Worm (Caenorhabditis elegans) whole organism, L4/young adult: ENCODE measurements around the gene cnnm-5.
A peak's percentile ranks its signal among the peaks of the same experiment; 100 is the strongest.
"Not testable (repeated sequence)": the region's sequence is repeated elsewhere in the genome, so short reads cannot be mapped to it uniquely, and the experiment has no call there.

Experiments
- W03F9.2 ChIP-seq: fragments of 150-350 bp; optimal IDR thresholded peaks from 2 replicates; lab custom pipeline; 2014; ENCODE audit warnings: missing biosample characterization, missing genetic modification characterization
- dao-5 ChIP-seq: sonication (generic microtip); optimal IDR thresholded peaks from 2 replicates; lab custom pipeline; 2016; ENCODE audit warnings: missing genotype, missing genetic modification characterization, moderate library complexity, missing compliant biosample characterization
- him-1 ChIP-seq: sonication (generic microtip); optimal IDR thresholded peaks from 2 replicates; lab custom pipeline; 2016; ENCODE audit warnings: missing genotype, missing genetic modification reagents, missing genetic modification characterization, missing compliant biosample characterization

cnnm-5 gene

ce11 chrIII:3862918-3863385 lies 33.9 kb upstream of the cnnm-5 start, which contains the start of gene brc-1:
TSS of gene brc-1 (minus strand) at chrIII:3862968.
- TF ChIP-seq him-1 (tag; lab: Kevin White, UChicago) (peak; percentile 83), dao-5 (tag; lab: Kevin White, UChicago) (no peak), W03F9.2 (tag; lab: Kevin White, UChicago) (peak; percentile 64)

DNA sequence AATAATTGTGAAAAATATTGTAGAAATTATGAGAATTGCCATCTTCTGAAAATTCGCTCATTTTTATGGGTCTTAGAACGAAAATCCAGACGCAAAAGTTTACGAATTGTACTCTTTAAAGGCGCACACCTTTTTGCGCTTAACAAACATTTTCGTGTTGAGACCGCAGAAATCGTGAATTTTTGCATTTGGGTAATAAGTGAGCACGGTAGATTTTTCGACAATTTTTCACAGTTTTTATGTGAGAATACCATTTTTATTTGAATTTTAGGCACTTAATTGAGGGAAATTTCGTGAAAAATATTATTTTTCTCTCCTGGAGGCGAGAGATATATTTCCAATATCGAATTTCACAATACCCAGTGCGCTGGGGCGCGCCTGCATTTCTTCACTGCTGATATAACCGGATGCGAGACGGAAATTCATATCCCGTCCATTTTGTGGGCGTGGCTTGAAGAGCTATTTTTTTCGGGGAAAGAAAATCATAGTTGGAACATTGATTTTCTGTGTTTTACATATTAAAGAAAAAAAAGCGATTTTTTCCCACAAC lies 23.1 kb upstream of the cnnm-5 start, which contains the start of gene cyp-25A4:
cyp-25A4 (minus strand) TSS at position 51 of the 550 bp plus-strand sequence.
- not testable (repeated sequence) for TF ChIP-seq W03F9.2, him-1, dao-5 (tag; lab: Kevin White, UChicago)

- not testable (repeated sequence) for TF ChIP-seq W03F9.2, him-1, dao-5 (tag; lab: Kevin White, UChicago)
Observed at ce11 chrIII:3844746-3845145, 15.7 kb upstream of the cnnm-5 start, which contains the start of gene maph-1.3. TSS of gene maph-1.3 (plus strand) at chrIII:3844893.

ce11 chrIII:3843514-3843913 lies 14.5 kb upstream of the cnnm-5 start, which contains the start of gene C36A4.4:
TSS of gene C36A4.4 (minus strand) at chrIII:3843614.
- not testable (repeated sequence) for TF ChIP-seq W03F9.2, dao-5, him-1 (tag; lab: Kevin White, UChicago)

DNA sequence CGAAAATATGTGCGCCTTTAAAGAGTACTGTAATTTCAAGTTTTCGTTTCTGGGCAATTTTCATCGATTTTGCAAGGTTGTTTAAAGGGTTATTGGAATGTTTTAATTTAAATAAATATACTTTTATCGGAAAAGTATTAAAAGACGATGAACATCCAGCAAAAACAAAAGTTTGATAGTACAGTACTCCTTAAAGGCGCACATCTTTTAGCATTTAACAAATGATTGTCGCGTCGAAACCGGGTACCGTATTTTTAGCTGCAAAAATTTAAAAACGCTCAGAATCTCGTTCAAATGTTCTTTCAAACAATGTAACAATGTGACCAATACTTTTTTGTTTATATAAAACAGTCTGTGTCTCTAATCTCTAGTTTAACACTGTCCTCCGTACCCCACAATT lies 11.3 kb upstream of the cnnm-5 start, which contains the start of gene C36A4.11:
C36A4.11 (plus strand) TSS at position 301 of the 400 bp plus-strand sequence.
- TF ChIP-seq W03F9.2, dao-5, him-1 (tag; lab: Kevin White, UChicago): not testable (repeated sequence)

ce11 chrIII:3839635-3840034 lies 10.6 kb upstream of the cnnm-5 start, which contains the start of gene cyp-25A3:
TSS of gene cyp-25A3 (minus strand) at chrIII:3839735.
- no peak for TF ChIP-seq W03F9.2 (tag; lab: Kevin White, UChicago)
- no peak for TF ChIP-seq dao-5 (tag; lab: Kevin White, UChicago)
- TF ChIP-seq him-1 (tag; lab: Kevin White, UChicago): no peak

ce11 chrIII:3834800-3835271 lies 5.8 kb upstream of the cnnm-5 start, which contains the start of gene cyp-25A2:
TSS of gene cyp-25A2 (plus strand) at chrIII:3835221.
- no peak for TF ChIP-seq dao-5 (tag; lab: Kevin White, UChicago)
- TF ChIP-seq him-1 (tag; lab: Kevin White, UChicago): no peak
- TF ChIP-seq W03F9.2 (tag; lab: Kevin White, UChicago): no peak

- TF ChIP-seq dao-5 (tag; lab: Kevin White, UChicago) (no peak), him-1 (tag; lab: Kevin White, UChicago) (no peak), W03F9.2 (tag; lab: Kevin White, UChicago) (no peak)
Observed at ce11 chrIII:3832291-3832690, 3.3 kb upstream of the cnnm-5 start, which contains the start of gene cyp-25A1. TSS of gene cyp-25A1 (plus strand) at chrIII:3832591.

DNA sequence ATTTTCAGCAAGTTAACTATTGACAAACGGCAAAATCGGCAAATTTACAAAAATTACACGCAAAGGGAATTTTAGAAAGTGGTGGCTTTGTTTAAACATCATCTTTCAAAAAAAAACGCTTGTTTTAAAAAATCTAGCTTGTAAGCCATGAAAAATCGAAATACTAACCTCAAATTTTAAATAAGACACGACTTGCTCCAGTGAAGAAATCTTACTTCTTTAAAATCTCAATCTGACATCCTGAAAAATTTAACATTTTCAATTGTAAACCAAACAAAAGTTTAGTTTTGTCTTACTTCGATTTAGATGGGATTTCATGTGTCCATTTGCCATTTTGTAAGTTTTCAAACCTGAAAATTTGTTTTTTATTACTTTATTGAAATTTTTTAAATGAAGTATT lies 2.8 kb upstream of the cnnm-5 start:
- TF ChIP-seq him-1 (tag; lab: Kevin White, UChicago): no peak
- TF ChIP-seq W03F9.2 (tag; lab: Kevin White, UChicago): no peak
- no peak for TF ChIP-seq dao-5 (tag; lab: Kevin White, UChicago)

- TF ChIP-seq dao-5 (tag; lab: Kevin White, UChicago): no peak
Observed at ce11 chrIII:3831381-3831780, 2.4 kb upstream of the cnnm-5 start, which contains the start of gene C36A4.10. TSS of gene C36A4.10 (minus strand) at chrIII:3831481.

DNA sequence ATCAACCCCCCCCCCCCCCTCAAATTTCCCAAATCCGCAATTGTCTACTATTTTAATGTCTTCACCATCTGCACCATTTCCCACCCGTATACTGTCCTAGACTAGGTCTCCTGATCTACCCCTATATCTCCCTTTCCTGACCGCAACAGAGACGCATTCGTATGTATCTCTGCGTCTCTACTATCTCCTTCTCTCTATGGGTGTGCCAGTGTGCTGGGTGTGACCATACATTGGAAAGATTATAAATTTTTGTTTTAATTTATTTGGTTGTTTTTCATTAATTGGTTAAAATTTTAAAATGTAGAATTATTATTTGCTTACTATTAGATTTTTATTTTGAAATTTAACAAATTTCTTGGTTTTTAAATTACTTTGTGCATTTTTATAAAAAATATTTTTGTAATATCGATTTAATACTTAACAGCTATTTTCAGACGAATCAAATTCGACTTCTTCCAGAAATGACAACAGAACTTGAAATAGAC lies 7.0 kb downstream of the cnnm-5 start, which contains the start of gene amx-1:
amx-1 (plus strand) TSS at position 435 of the 485 bp plus-strand sequence.
- no peak for TF ChIP-seq dao-5 (tag; lab: Kevin White, UChicago)
- TF ChIP-seq W03F9.2 (tag; lab: Kevin White, UChicago): no peak
- no peak for TF ChIP-seq him-1 (tag; lab: Kevin White, UChicago)

- no peak for TF ChIP-seq dao-5 (tag; lab: Kevin White, UChicago)
- TF ChIP-seq W03F9.2 (tag; lab: Kevin White, UChicago): peak; percentile 51
- no peak for TF ChIP-seq him-1 (tag; lab: Kevin White, UChicago)
Observed at ce11 chrIII:3820134-3820533, 8.9 kb downstream of the cnnm-5 start.

- TF ChIP-seq W03F9.2 (tag; lab: Kevin White, UChicago) (no peak), him-1 (tag; lab: Kevin White, UChicago) (no peak), dao-5 (tag; lab: Kevin White, UChicago) (no peak)
Observed at ce11 chrIII:3819579-3819978, 9.4 kb downstream of the cnnm-5 start, which contains the start of gene dpy-27. TSS of gene dpy-27 (minus strand) at chrIII:3819679.
